Worm (Caenorhabditis elegans): ENCODE results near the gene ets-4.

- TF ChIP-seq tbx-11 (GFP tag; IDR thresholded peaks at IDR 0.05) (no peak), ceh-13 (GFP tag; optimal IDR thresholded peaks at IDR 0.05) (no peak), tra-4 (tag; optimal IDR thresholded peaks at IDR 0.05) (no peak), flt-1 (GFP tag; IDR thresholded peaks at IDR 0.05) (no peak), ets-7 (tag; optimal IDR thresholded peaks at IDR 0.05) (no peak), ama-1 (optimal IDR thresholded peaks at IDR 0.05) (no peak), ceh-36 (tag; optimal IDR thresholded peaks at IDR 0.05) (no peak)
Measured at ce11 chrX:6531896-6532295, 13.2 kb downstream of the ets-4 start.

Data from whole organism, early embryonic.